Fruit fly (Drosophila melanogaster) whole organism, embryonic: ENCODE results near the gene CG46464.

Experiments used
- C15 ChIP-seq: fragments of 200-800 bp; sonication (Bioruptor generic); IDR thresholded peaks from 3 replicates; pipeline ENCODE4 v1.3.6; 2022; ENCODE audit warnings: missing biosample characterization, missing genetic modification characterization
- CG10209 ChIP-seq: fragments of 200-800 bp; sonication (Bioruptor generic); optimal IDR thresholded peaks from 3 replicates; lab custom pipeline; 2017; ENCODE audit warnings: missing biosample characterization, mild to moderate bottlenecking, missing genetic modification characterization, missing genetic modification reagents
- CG10431 ChIP-seq: fragments of 200-800 bp; sonication (Bioruptor generic); optimal IDR thresholded peaks from 3 replicates; lab custom pipeline; 2018; ENCODE audit warnings: missing biosample characterization, mild to moderate bottlenecking, missing genetic modification characterization
- CG10654 ChIP-seq: fragments of 200-800 bp; sonication (Bioruptor generic); optimal IDR thresholded peaks from 2 replicates; lab custom pipeline; 2016; ENCODE audit warnings: missing biosample characterization, missing genetic modification characterization
- CG14965 ChIP-seq: fragments of 200-800 bp; sonication (Bioruptor generic); optimal IDR thresholded peaks from 2 replicates; lab custom pipeline; 2016; ENCODE audit warnings: missing biosample characterization, missing genetic modification characterization, borderline replicate concordance
- CG16779 ChIP-seq: fragments of 200-800 bp; sonication (Bioruptor generic); IDR thresholded peaks from 2 replicates; pipeline ENCODE4 v1.3.6; 2022; ENCODE audit warnings: missing biosample characterization, missing genetic modification characterization
- CG17568 ChIP-seq: fragments of 200-800 bp; sonication (Bioruptor generic); optimal IDR thresholded peaks from 2 replicates; lab custom pipeline; 2018; ENCODE audit warnings: missing biosample characterization, mild to moderate bottlenecking, missing genetic modification characterization, moderate library complexity
- CG18599 ChIP-seq: fragments of 200-800 bp; sonication (Bioruptor generic); optimal IDR thresholded peaks from 3 replicates; lab custom pipeline; 2017; ENCODE audit warnings: missing biosample characterization, missing genetic modification characterization, mild to moderate bottlenecking, moderate library complexity, missing genetic modification reagents
- CG30020 ChIP-seq: fragments of 200-800 bp; optimal IDR thresholded peaks from 2 replicates; lab custom pipeline; 2019; ENCODE audit warnings: missing biosample characterization, mild to moderate bottlenecking, missing genetic modification characterization, moderate library complexity
- CG33213 ChIP-seq: fragments of 200-800 bp; sonication (Bioruptor generic); optimal IDR thresholded peaks from 3 replicates; lab custom pipeline; 2016; ENCODE audit warnings: missing biosample characterization, missing genetic modification characterization
- CG34422 ChIP-seq: fragments of 200-800 bp; sonication (Bioruptor generic); IDR thresholded peaks from 3 replicates; pipeline ENCODE4 v1.3.6; 2022; ENCODE audit warnings: missing biosample characterization, missing genetic modification characterization
- CG42726 ChIP-seq: fragments of 200-800 bp; sonication (Bioruptor generic); IDR thresholded peaks from 2 replicates; pipeline ENCODE4 v1.3.6; 2022; ENCODE audit warnings: missing biosample characterization, missing genetic modification characterization; ENCODE audit not compliant: partially characterized antibody
- CG4617 ChIP-seq: fragments of 200-800 bp; sonication (Bioruptor generic); optimal IDR thresholded peaks from 3 replicates; lab custom pipeline; 2016; ENCODE audit warnings: missing biosample characterization, missing genetic modification characterization, borderline replicate concordance
- CG4707 ChIP-seq: fragments of 200-800 bp; sonication (Bioruptor generic); optimal IDR thresholded peaks from 2 replicates; lab custom pipeline; 2018; ENCODE audit warnings: missing biosample characterization, mild to moderate bottlenecking, missing genetic modification characterization, moderate library complexity
- CG7556 ChIP-seq: fragments of 200-800 bp; sonication (Bioruptor generic); optimal IDR thresholded peaks from 2 replicates; lab custom pipeline; 2017; ENCODE audit warnings: missing biosample characterization, mild to moderate bottlenecking, missing genetic modification characterization
- CG7987 ChIP-seq: fragments of 200-800 bp; sonication (Bioruptor generic); optimal IDR thresholded peaks from 2 replicates; lab custom pipeline; 2018; ENCODE audit warnings: missing biosample characterization, mild to moderate bottlenecking, missing genetic modification characterization, moderate library complexity
- D19B ChIP-seq: fragments of 200-800 bp; sonication (Bioruptor generic); optimal IDR thresholded peaks from 2 replicates; lab custom pipeline; 2017; ENCODE audit warnings: missing biosample characterization, mild to moderate bottlenecking, missing genetic modification characterization
- Ets65A ChIP-seq: fragments of 200-800 bp; sonication (Bioruptor generic); peaks from one replicate; lab custom pipeline; 2016; ENCODE audit warnings: missing biosample characterization, missing genetic modification characterization
- Fer1 ChIP-seq: fragments of 200-800 bp; sonication (Bioruptor generic); optimal IDR thresholded peaks from 2 replicates; lab custom pipeline; 2017; ENCODE audit warnings: missing biosample characterization, mild to moderate bottlenecking, missing genetic modification characterization
- NfI ChIP-seq: fragments of 200-800 bp; sonication (Bioruptor generic); optimal IDR thresholded peaks from 3 replicates; lab custom pipeline; 2018; ENCODE audit warnings: missing biosample characterization, mild to moderate bottlenecking, missing genetic modification characterization, moderate library complexity
- Opbp ChIP-seq: fragments of 200-800 bp; sonication (Bioruptor generic); IDR thresholded peaks from 3 replicates; pipeline ENCODE4 v1.3.6; 2022; ENCODE audit warnings: missing biosample characterization, missing genetic modification characterization; ENCODE audit not compliant: partially characterized antibody
- Scr ChIP-seq: fragments of 200-800 bp; sonication (Bioruptor generic); IDR thresholded peaks from 2 replicates; pipeline ENCODE4 v1.3.6; 2022; ENCODE audit warnings: missing biosample characterization, missing genetic modification characterization; ENCODE audit not compliant: partially characterized antibody
- TFAM ChIP-seq: fragments of 200-800 bp; sonication (Bioruptor generic); optimal IDR thresholded peaks from 2 replicates; lab custom pipeline; 2017; ENCODE audit warnings: missing biosample characterization, missing genetic modification characterization, inconsistent platforms
- amos ChIP-seq: fragments of 200-800 bp; sonication (Bioruptor generic); IDR thresholded peaks from 2 replicates; pipeline ENCODE4 v1.3.6; 2022; ENCODE audit warnings: missing biosample characterization, missing genetic modification characterization; ENCODE audit not compliant: partially characterized antibody
- ara ChIP-seq: fragments of 200-800 bp; sonication (Bioruptor generic); IDR thresholded peaks from 2 replicates; pipeline ENCODE4 v1.3.6; 2022; ENCODE audit warnings: missing biosample characterization, missing genetic modification characterization
- ase ChIP-seq: fragments of 200-800 bp; sonication (Bioruptor generic); IDR thresholded peaks from 3 replicates; pipeline ENCODE4 v1.3.6; 2022; ENCODE audit warnings: missing biosample characterization, missing genetic modification characterization
- crol ChIP-seq: fragments of 200-800 bp; sonication (Bioruptor generic); IDR thresholded peaks from 2 replicates; pipeline ENCODE4 v1.3.6; 2022; ENCODE audit warnings: missing biosample characterization, missing genetic modification characterization
- dm ChIP-seq: fragments of 200-800 bp; sonication (Bioruptor generic); optimal IDR thresholded peaks from 3 replicates; lab custom pipeline; 2016; ENCODE audit warnings: missing biosample characterization, missing genetic modification characterization
- dmrt11E ChIP-seq: fragments of 200-800 bp; sonication (Bioruptor generic); optimal IDR thresholded peaks from 3 replicates; lab custom pipeline; 2018; ENCODE audit warnings: missing biosample characterization, mild to moderate bottlenecking, missing genetic modification characterization, moderate library complexity
- grn ChIP-seq: fragments of 200-800 bp; sonication (Bioruptor generic); optimal IDR thresholded peaks from 3 replicates; lab custom pipeline; 2017; ENCODE audit warnings: missing biosample characterization, missing genetic modification characterization
- ham ChIP-seq: fragments of 200-800 bp; sonication (Bioruptor generic); IDR thresholded peaks from 2 replicates; pipeline ENCODE4 v1.3.6; 2022; ENCODE audit warnings: missing biosample characterization, missing genetic modification characterization
- inv ChIP-seq: fragments of 200-800 bp; sonication (Bioruptor generic); IDR thresholded peaks from 2 replicates; pipeline ENCODE4 v1.3.6; 2022; ENCODE audit warnings: missing biosample characterization, missing genetic modification characterization; ENCODE audit not compliant: partially characterized antibody
- ken ChIP-seq: fragments of 200-800 bp; sonication (Bioruptor generic); IDR thresholded peaks from 3 replicates; pipeline ENCODE4 v1.3.6; 2022; ENCODE audit warnings: missing biosample characterization, missing genetic modification characterization
- pb ChIP-seq: fragments of 200-800 bp; sonication (Bioruptor generic); optimal IDR thresholded peaks from 3 replicates; lab custom pipeline; 2016; ENCODE audit warnings: missing biosample characterization, missing genetic modification characterization
- pho ChIP-seq: fragments of 200-800 bp; sonication (Bioruptor generic); optimal IDR thresholded peaks from 2 replicates; lab custom pipeline; 2016; ENCODE audit warnings: missing biosample characterization, missing genetic modification characterization
- pum ChIP-seq: fragments of 200-800 bp; sonication (Bioruptor generic); optimal IDR thresholded peaks from 2 replicates; lab custom pipeline; 2016; ENCODE audit warnings: missing biosample characterization, missing genetic modification characterization
- sd ChIP-seq: fragments of 200-800 bp; sonication (Bioruptor generic); optimal IDR thresholded peaks from 3 replicates; lab custom pipeline; 2018; ENCODE audit warnings: missing biosample characterization, mild to moderate bottlenecking, missing genetic modification characterization, moderate library complexity
- sens-2 ChIP-seq: fragments of 200-800 bp; sonication (Bioruptor generic); IDR thresholded peaks from 2 replicates; pipeline ENCODE4 v1.3.6; 2022; ENCODE audit warnings: missing biosample characterization, missing genetic modification characterization
- sr ChIP-seq: fragments of 200-800 bp; sonication (Bioruptor generic); IDR thresholded peaks from 3 replicates; pipeline ENCODE4 v1.3.6; 2022; ENCODE audit warnings: missing biosample characterization, missing genetic modification characterization
- wek ChIP-seq: fragments of 200-800 bp; sonication (Bioruptor generic); optimal IDR thresholded peaks from 3 replicates; lab custom pipeline; 2018; ENCODE audit warnings: missing biosample characterization, mild to moderate bottlenecking, missing genetic modification characterization, moderate library complexity
- wor ChIP-seq: fragments of 200-800 bp; sonication (Bioruptor generic); IDR thresholded peaks from 2 replicates; pipeline ENCODE4 v1.3.6; 2022; ENCODE audit warnings: missing biosample characterization, missing genetic modification characterization
- yki ChIP-seq: fragments of >200 bp; optimal IDR thresholded peaks from 3 replicates; lab custom pipeline; 2018
- zfh1 ChIP-seq: fragments of 200-800 bp; sonication (Bioruptor generic); IDR thresholded peaks from 3 replicates; pipeline ENCODE4 v1.3.6; 2022; ENCODE audit warnings: missing biosample characterization, missing genetic modification characterization

CG46464 gene

dm6 chrX:17491184-17491583, 47.4 kb upstream of the CG46464 start (continued):
- TF ChIP-seq D19B (GFP tag; lab: Kevin White, UChicago) (no peak), CG42726 (no peak), dmrt11E (tag; lab: Kevin White, UChicago) (peak; percentile 62), wor (GFP tag; lab: Robert Waterston, UW) (no peak), CG16779 (no peak), CG4617 (GFP tag; lab: Kevin White, UChicago) (no peak), dm (GFP tag; lab: Kevin White, UChicago) (no peak), CG33213 (GFP tag; lab: Kevin White, UChicago) (no peak), NfI (GFP tag; lab: Kevin White, UChicago) (peak; percentile 53), sd (tag; lab: Kevin White, UChicago) (no peak), pb (no peak), zfh1 (GFP tag; lab: Robert Waterston, UW) (peak; percentile 84), C15 (GFP tag; lab: Robert Waterston, UW) (0 out of 3 replicates have a peak, but pooled peaks have one; percentile 46), CG10654 (GFP tag; lab: Kevin White, UChicago) (peak; percentile 34), inv (GFP tag; lab: Robert Waterston, UW) (no peak), ken (GFP tag; lab: Robert Waterston, UW) (0 out of 3 replicates have a peak, but pooled peaks have one; percentile 57), CG7556 (GFP tag; lab: Kevin White, UChicago) (peak; percentile 12), CG4707 (no peak), yki (no peak), CG10431 (GFP tag; lab: Kevin White, UChicago) (no peak), ara (GFP tag; lab: Robert Waterston, UW) (peak; percentile 80), TFAM (GFP tag; lab: Kevin White, UChicago) (no peak), amos (GFP tag; lab: Robert Waterston, UW) (no peak), Scr (no peak), pum (GFP tag; lab: Kevin White, UChicago) (peak; percentile 31), sr (GFP tag; lab: Robert Waterston, UW) (no peak), Ets65A (GFP tag; lab: Kevin White, UChicago) (peak; percentile 90), CG10209 (GFP tag; lab: Kevin White, UChicago) (peak; percentile 41), Opbp (GFP tag; lab: Robert Waterston, UW) (no peak), pho (peak; percentile 12), Fer1 (GFP tag; lab: Kevin White, UChicago) (peak; percentile 15), CG34422 (GFP tag; lab: Robert Waterston, UW) (peak; percentile 51; the same call in 1 of the 3 replicates), ase (GFP tag; lab: Robert Waterston, UW) (0 out of 3 replicates have a peak, but pooled peaks have one; percentile 43), sens-2 (GFP tag; lab: Robert Waterston, UW) (0 out of 2 replicates have a peak, but pooled peaks have one; percentile 40), CG18599 (peak; percentile 53), CG17568 (GFP tag; lab: Kevin White, UChicago) (peak; percentile 46), ham (GFP tag; lab: Robert Waterston, UW) (no peak), CG7987 (GFP tag; lab: Kevin White, UChicago) (no peak), CG14965 (GFP tag; lab: Kevin White, UChicago) (no peak), CG30020 (tag; lab: Kevin White, UChicago) (no peak)

dm6 chrX:17490462-17490861, 46.7 kb upstream of the CG46464 start:
- peak; percentile 12 for TF ChIP-seq grn (GFP tag; lab: Kevin White, UChicago)
- TF ChIP-seq sd (tag; lab: Kevin White, UChicago), result peak; percentile 40
- no peak for TF ChIP-seq wek (GFP tag; lab: Kevin White, UChicago)
- 0 out of 2 replicates have a peak, but pooled peaks have one; percentile 16 for TF ChIP-seq crol
- TF ChIP-seq, all 482 proteins: peak for 3
